Worm (Caenorhabditis elegans): ENCODE data around the gene srx-115.

DNA sequence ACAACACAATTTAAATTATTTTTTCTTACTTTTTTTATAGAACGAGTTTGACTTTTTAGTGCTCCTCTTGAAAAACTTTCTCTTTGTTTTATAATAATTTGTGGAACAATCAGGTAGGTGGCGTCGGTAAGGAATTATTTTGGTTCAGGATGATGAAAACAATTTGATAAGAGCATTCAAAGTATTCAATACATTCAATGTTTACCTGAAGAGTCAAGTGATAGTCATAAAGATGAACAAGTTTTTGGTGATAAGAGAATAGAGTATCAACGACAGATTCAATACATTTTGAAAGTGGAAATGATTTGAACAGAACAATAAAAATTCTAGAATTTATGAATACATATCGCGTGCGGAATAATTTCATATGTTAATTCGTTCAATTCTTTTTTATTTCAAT, 4.2 kb upstream of the srx-115 start:
- no peak for TF ChIP-seq snpc-4 (tag; optimal IDR thresholded peaks at IDR 0.05)
- TF ChIP-seq sea-2 (GFP tag; optimal IDR thresholded peaks at IDR 0.05), result no peak
- no peak for TF ChIP-seq unc-62 (GFP tag; optimal IDR thresholded peaks at IDR 0.05)
- no peak for TF ChIP-seq R02D3.7 (tag; optimal IDR thresholded peaks at IDR 0.05)
- no peak for TF ChIP-seq nhr-11 (tag; optimal IDR thresholded peaks at IDR 0.05)
- no peak for TF ChIP-seq ceh-82 (tag; optimal IDR thresholded peaks at IDR 0.05)
- peak; percentile 89 for TF ChIP-seq pqm-1 (tag; optimal IDR thresholded peaks at IDR 0.05)
- TF ChIP-seq ZK546.5 (tag; optimal IDR thresholded peaks at IDR 0.05), result no peak
- TF ChIP-seq pha-4 (tag; optimal IDR thresholded peaks at IDR 0.05), result peak; percentile 76
- no peak for TF ChIP-seq nhr-25 (tag; optimal IDR thresholded peaks at IDR 0.05)
- TF ChIP-seq daf-12 (tag; optimal IDR thresholded peaks at IDR 0.05), result no peak
- no peak for TF ChIP-seq mdl-1 (tag; optimal IDR thresholded peaks at IDR 0.05)
- no peak for TF ChIP-seq zag-1 (tag; optimal IDR thresholded peaks at IDR 0.05)

Measured in whole organism, L3 larva.